Fruit fly (Drosophila melanogaster): ENCODE data around the gene Epg5.

Gene Epg5

dm6 chr3R:18719767-18720341 lies 38.8 kb downstream of the Epg5 start (continued):
- TF ChIP-seq dimm (GFP tag; IDR thresholded peaks at IDR 0.05) (peak; percentile 65), Opbp (GFP tag; IDR thresholded peaks at IDR 0.05; ENCODE audit: partially characterized antibody) (no peak), CG10543 (GFP tag; optimal IDR thresholded peaks at IDR 0.05) (peak; percentile 94), grau (tag; optimal IDR thresholded peaks at IDR 0.05) (peak; percentile 88), org-1 (GFP tag; optimal IDR thresholded peaks at IDR 0.05) (peak; percentile 88), CG4360 (GFP tag; IDR thresholded peaks at IDR 0.05) (no peak), cato (GFP tag; optimal IDR thresholded peaks at IDR 0.05; ENCODE audit: borderline replicate concordance) (peak; percentile 15), zen (tag; optimal IDR thresholded peaks at IDR 0.05) (no peak), Fer2 (tag; optimal IDR thresholded peaks at IDR 0.05) (peak; percentile 81), CG8359 (GFP tag; optimal IDR thresholded peaks at IDR 0.05; ENCODE audit: borderline replicate concordance) (peak; percentile 36), chm (GFP tag; IDR thresholded peaks at IDR 0.05) (peak; percentile 71), ems (GFP tag; optimal IDR thresholded peaks at IDR 0.05) (peak; percentile 81), CG6175 (GFP tag; IDR thresholded peaks at IDR 0.05) (0 out of 3 replicates have a peak, but pooled peaks have one; percentile 37), CG14965 (GFP tag; optimal IDR thresholded peaks at IDR 0.05; ENCODE audit: borderline replicate concordance) (peak; percentile 25), CG8089 (GFP tag; optimal IDR thresholded peaks at IDR 0.05) (peak; percentile 68), vnd (GFP tag; IDR thresholded peaks at IDR 0.05; ENCODE audit: partially characterized antibody) (no peak), ham (GFP tag; IDR thresholded peaks at IDR 0.05) (0 out of 2 replicates have a peak, but pooled peaks have one; percentile 15), CG6272 (GFP tag; IDR thresholded peaks at IDR 0.05) (peak; percentile 82), Hr51 (GFP tag; optimal IDR thresholded peaks at IDR 0.05) (peak; percentile 67 to 89), Blimp-1 (GFP tag; optimal IDR thresholded peaks at IDR 0.05) (peak; percentile 84), pho (GFP tag; optimal IDR thresholded peaks at IDR 0.05) (peak; percentile 82), CG30403 (GFP tag; optimal IDR thresholded peaks at IDR 0.05) (peak; percentile 87), CG15514 (GFP tag; optimal IDR thresholded peaks at IDR 0.05) (peak; percentile 77), sd (tag; optimal IDR thresholded peaks at IDR 0.05) (no peak), aop (GFP tag; IDR thresholded peaks at IDR 0.05) (no peak), croc (GFP tag; conservative IDR thresholded peaks at IDR 0.05) (peak; percentile 73; the same call in 2 of the 3 replicates), sima (GFP tag; optimal IDR thresholded peaks at IDR 0.05) (peak; percentile 30), trh (GFP tag; optimal IDR thresholded peaks at IDR 0.05) (no peak), insv (GFP tag; optimal IDR thresholded peaks at IDR 0.05) (peak in 1 of 2 experiments; percentile 53), chn (GFP tag; optimal IDR thresholded peaks at IDR 0.05) (peak; percentile 70), phol (tag; optimal IDR thresholded peaks at IDR 0.05) (peak; percentile 81), Stat92E (GFP tag; optimal IDR thresholded peaks at IDR 0.05) (no peak), CG4282 (GFP tag; optimal IDR thresholded peaks at IDR 0.05) (peak; percentile 6), dpn (GFP tag; optimal IDR thresholded peaks at IDR 0.05) (peak; percentile 83 to 86), CG18476 (GFP tag; optimal IDR thresholded peaks at IDR 0.05) (peak; percentile 84), CG17829 (tag; optimal IDR thresholded peaks at IDR 0.05) (peak; percentile 88), CG32532 (GFP tag; IDR thresholded peaks at IDR 0.05) (peak; percentile 87), gfzf (GFP tag; optimal IDR thresholded peaks at IDR 0.05) (no peak), cas (GFP tag; IDR thresholded peaks at IDR 0.05) (no peak; the same call in 1 of the 2 replicates), hth (optimal IDR thresholded peaks at IDR 0.05) (no peak), Ada2b (GFP tag; IDR thresholded peaks at IDR 0.05) (peak; percentile 82; the same call in 1 of the 2 replicates), CG11723 (GFP tag; optimal IDR thresholded peaks at IDR 0.05) (peak; percentile 74), CHES-1-like (GFP tag; optimal IDR thresholded peaks at IDR 0.05) (peak; percentile 82), CG3407 (GFP tag; optimal IDR thresholded peaks at IDR 0.05) (peak; percentile 70), jumu (GFP tag; optimal IDR thresholded peaks at IDR 0.05) (peak; percentile 34), CG33557 (GFP tag; optimal IDR thresholded peaks at IDR 0.05) (peak; percentile 57), kah (GFP tag; optimal IDR thresholded peaks at IDR 0.05) (peak; percentile 62), CG8924 (tag; optimal IDR thresholded peaks at IDR 0.05) (peak; percentile 90), gce (GFP tag; IDR thresholded peaks at IDR 0.05) (peak; percentile 60; the same call in 1 of the 3 replicates)

All from whole organism, embryonic.